Worm (Caenorhabditis elegans) whole organism, early embryonic: ENCODE data around the gene ftn-1.

Experiments used
- ama-1 ChIP-seq: fragments of 150-350 bp; optimal IDR thresholded peaks from 2 replicates; lab custom pipeline; 2014
- ceh-13 ChIP-seq: fragments of 200-800 bp; sonication (Bioruptor generic); optimal IDR thresholded peaks from 2 replicates; lab custom pipeline; 2018; ENCODE audit warnings: mild to moderate bottlenecking, missing genetic modification characterization, missing compliant biosample characterization
- ceh-36 ChIP-seq: sonication (generic microtip); optimal IDR thresholded peaks from 2 replicates; lab custom pipeline; 2016; ENCODE audit warnings: missing genetic modification characterization, inconsistent platforms, missing compliant biosample characterization
- flt-1 ChIP-seq: fragments of 200-800 bp; sonication (Bioruptor generic); IDR thresholded peaks from 2 replicates; pipeline ENCODE4 v1.3.6; 2022; ENCODE audit warnings: missing genetic modification characterization, missing compliant biosample characterization
- hmbx-1 ChIP-seq: sonication (generic microtip); optimal IDR thresholded peaks from 2 replicates; lab custom pipeline; 2016; ENCODE audit warnings: mild to moderate bottlenecking, missing genetic modification characterization, missing compliant biosample characterization
- hmg-4 ChIP-seq: fragments of 200-800 bp; sonication (Bioruptor generic); optimal IDR thresholded peaks from 2 replicates; lab custom pipeline; 2018; ENCODE audit warnings: mild to moderate bottlenecking, missing genetic modification characterization, missing compliant biosample characterization
- hnd-1 ChIP-seq: sonication (generic microtip); optimal IDR thresholded peaks from 2 replicates; lab custom pipeline; 2016; ENCODE audit warnings: missing genetic modification characterization, missing compliant biosample characterization
- pes-1 ChIP-seq: fragments of 200-800 bp; sonication (Bioruptor generic); IDR thresholded peaks from 2 replicates; pipeline ENCODE4 v1.3.6; 2022; ENCODE audit warnings: missing genetic modification reagents, missing genetic modification characterization, missing compliant biosample characterization
- sea-1 ChIP-seq: fragments of 200-800 bp; sonication (Bioruptor generic); conservative IDR thresholded peaks from 2 replicates; pipeline ENCODE4 v1.3.6; 2022; ENCODE audit warnings: missing genetic modification characterization, missing compliant biosample characterization
- tbx-11 ChIP-seq: fragments of 200-800 bp; sonication (Bioruptor generic); IDR thresholded peaks from 2 replicates; pipeline ENCODE4 v1.3.6; 2022; ENCODE audit warnings: missing genetic modification characterization, missing compliant biosample characterization
- tra-4 ChIP-seq: sonication (generic microtip); optimal IDR thresholded peaks from 2 replicates; lab custom pipeline; 2017; ENCODE audit warnings: missing genetic modification characterization, missing compliant biosample characterization

DNA sequence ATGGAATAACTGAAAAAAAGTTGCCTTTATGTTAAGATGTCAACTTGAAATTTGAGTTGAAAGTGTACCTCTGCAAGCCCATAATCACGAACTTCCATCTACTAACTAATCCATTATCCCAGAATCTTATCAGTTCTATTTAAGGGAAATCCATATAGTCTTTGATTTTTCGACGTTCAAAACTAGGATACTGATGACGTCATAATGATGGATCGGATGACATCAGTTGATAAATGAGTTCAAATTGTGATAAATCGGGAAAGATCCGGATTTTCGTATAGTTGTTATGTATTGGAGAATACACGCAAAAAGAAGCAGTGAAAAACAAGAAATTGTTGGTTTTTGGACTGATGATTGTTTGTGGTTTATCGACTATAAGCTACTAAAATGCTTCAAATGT is 3.7 kb downstream of the ftn-1 start:
- TF ChIP-seq ama-1 (lab: Kevin White, UChicago) (no peak), tbx-11 (no peak), ceh-36 (tag; lab: Kevin White, UChicago) (no peak), ceh-13 (GFP tag; lab: Kevin White, UChicago) (no peak), hmbx-1 (tag; lab: Kevin White, UChicago) (no peak), pes-1 (GFP tag; lab: Robert Waterston, UW) (no peak), sea-1 (GFP tag; lab: Robert Waterston, UW) (no peak), hmg-4 (no peak), hnd-1 (tag; lab: Kevin White, UChicago) (no peak), flt-1 (no peak), tra-4 (tag; lab: Kevin White, UChicago) (no peak)
